Worm (Caenorhabditis elegans) whole organism, mixed stage, embryonic: ENCODE data around the gene str-225.

Source experiments
- M03D4.4 ChIP-seq: sonication (generic microtip); optimal IDR thresholded peaks from 2 replicates; lab custom pipeline; 2017; ENCODE audit warnings: mild to moderate bottlenecking, missing genetic modification characterization, missing compliant biosample characterization
- blmp-1 ChIP-seq: fragments of 150-350 bp; optimal IDR thresholded peaks from 2 replicates; lab custom pipeline; 2014; ENCODE audit warnings: missing biosample characterization, missing genetic modification characterization
- ceh-39 ChIP-seq: fragments of 150-350 bp; optimal IDR thresholded peaks from 2 replicates; lab custom pipeline; 2014; ENCODE audit warnings: missing biosample characterization, missing genetic modification characterization
- ceh-43 ChIP-seq: fragments of 200-800 bp; sonication (Bioruptor generic); optimal IDR thresholded peaks from 2 replicates; lab custom pipeline; 2018; ENCODE audit warnings: mild to moderate bottlenecking, missing genetic modification characterization, moderate library complexity, missing compliant biosample characterization
- elt-3 ChIP-seq: fragments of 150-350 bp; optimal IDR thresholded peaks from 2 replicates; lab custom pipeline; 2014; ENCODE audit warnings: missing biosample characterization, missing genetic modification characterization
- flh-1 ChIP-seq: fragments of 200-800 bp; sonication (Bioruptor generic); optimal IDR thresholded peaks from 2 replicates; lab custom pipeline; 2018; ENCODE audit warnings: mild to moderate bottlenecking, missing genetic modification characterization, moderate library complexity, missing compliant biosample characterization
- ham-2 ChIP-seq: fragments of 200-800 bp; sonication (Bioruptor generic); optimal IDR thresholded peaks from 2 replicates; lab custom pipeline; 2018; ENCODE audit warnings: mild to moderate bottlenecking, missing genetic modification characterization, missing compliant biosample characterization
- hlh-1 ChIP-seq: fragments of 150-350 bp; optimal IDR thresholded peaks from 2 replicates; lab custom pipeline; 2014; ENCODE audit warnings: missing biosample characterization, missing genetic modification reagents, missing genetic modification characterization
- lin-13 ChIP-seq: fragments of 150-350 bp; optimal IDR thresholded peaks from 2 replicates; lab custom pipeline; 2014; ENCODE audit warnings: missing biosample characterization, missing genetic modification characterization
- lin-32 ChIP-seq: fragments of 200-800 bp; sonication (Bioruptor generic); optimal IDR thresholded peaks from 2 replicates; lab custom pipeline; 2018; ENCODE audit warnings: mild to moderate bottlenecking, missing genetic modification characterization, missing compliant biosample characterization
- lsy-2 ChIP-seq: fragments of 150-350 bp; optimal IDR thresholded peaks from 2 replicates; lab custom pipeline; 2014; ENCODE audit warnings: missing biosample characterization, missing genetic modification characterization
- mab-5 ChIP-seq: fragments of 150-350 bp; optimal IDR thresholded peaks from 2 replicates; lab custom pipeline; 2014; ENCODE audit warnings: missing biosample characterization, missing genetic modification characterization
- mep-1 ChIP-seq: fragments of 150-350 bp; optimal IDR thresholded peaks from 2 replicates; lab custom pipeline; 2017; ENCODE audit warnings: missing biosample characterization, missing genetic modification reagents, missing genetic modification characterization, inconsistent platforms
- mls-2 ChIP-seq: sonication (generic microtip); optimal IDR thresholded peaks from 2 replicates; lab custom pipeline; 2016; ENCODE audit warnings: mild to moderate bottlenecking, missing genetic modification characterization, moderate library complexity, missing compliant biosample characterization
- nhr-12 ChIP-seq: fragments of 150-350 bp; optimal IDR thresholded peaks from 2 replicates; lab custom pipeline; 2014; ENCODE audit warnings: missing biosample characterization, missing genetic modification characterization
- nhr-2 ChIP-seq: fragments of 150-350 bp; optimal IDR thresholded peaks from 2 replicates; lab custom pipeline; 2014; ENCODE audit warnings: missing biosample characterization, missing genetic modification characterization
- nhr-237 ChIP-seq: fragments of 150-350 bp; optimal IDR thresholded peaks from 2 replicates; lab custom pipeline; 2014; ENCODE audit warnings: missing biosample characterization, missing genetic modification characterization
- nhr-28 ChIP-seq: fragments of 150-350 bp; optimal IDR thresholded peaks from 2 replicates; lab custom pipeline; 2014; ENCODE audit warnings: missing biosample characterization, missing genetic modification characterization
- nhr-76 ChIP-seq: sonication (generic microtip); optimal IDR thresholded peaks from 2 replicates; lab custom pipeline; 2017; ENCODE audit warnings: missing biosample characterization, missing genetic modification characterization
- pha-4 ChIP-seq: fragments of 150-350 bp; optimal IDR thresholded peaks from 2 replicates; lab custom pipeline; 2018; ENCODE audit warnings: missing biosample characterization, missing genetic modification reagents, missing genetic modification characterization
- sem-2 ChIP-seq: fragments of 200-800 bp; sonication (Bioruptor generic); optimal IDR thresholded peaks from 2 replicates; lab custom pipeline; 2018; ENCODE audit warnings: mild to moderate bottlenecking, missing genetic modification characterization, missing compliant biosample characterization
- snpc-4 ChIP-seq: fragments of 150-350 bp; optimal IDR thresholded peaks from 2 replicates; lab custom pipeline; 2014; ENCODE audit warnings: missing biosample characterization, missing genetic modification characterization
- sptf-1 ChIP-seq: sonication (generic microtip); optimal IDR thresholded peaks from 2 replicates; lab custom pipeline; 2017; ENCODE audit warnings: mild to moderate bottlenecking, missing genetic modification characterization, moderate library complexity, missing compliant biosample characterization
- tbx-8 ChIP-seq: fragments of 200-800 bp; sonication (Bioruptor generic); optimal IDR thresholded peaks from 2 replicates; lab custom pipeline; 2018; ENCODE audit warnings: mild to moderate bottlenecking, missing genetic modification characterization, moderate library complexity, missing compliant biosample characterization
- unc-120 ChIP-seq: sonication (generic microtip); optimal IDR thresholded peaks from 2 replicates; lab custom pipeline; 2017; ENCODE audit warnings: missing genetic modification characterization, missing compliant biosample characterization; ENCODE audit not compliant: poor library complexity, severe bottlenecking
- unc-62 ChIP-seq: fragments of 150-350 bp; optimal IDR thresholded peaks from 2 replicates; lab custom pipeline; 2014; ENCODE audit warnings: missing biosample characterization, missing genetic modification reagents, missing genetic modification characterization
- zip-8 ChIP-seq: fragments of 150-350 bp; optimal IDR thresholded peaks from 2 replicates; lab custom pipeline; 2014; ENCODE audit warnings: missing biosample characterization, missing genetic modification characterization

Gene str-225

ce11 chrV:3512381-3512780 is 4.8 kb downstream of the str-225 start, which contains the start of gene str-226:
Gene str-226 (plus strand): TSS chrV:3512681.
- TF ChIP-seq nhr-12 (tag; lab: Kevin White, UChicago) (no peak), unc-62 (GFP tag; lab: Kevin White, UChicago) (no peak), flh-1 (GFP tag; lab: Kevin White, UChicago) (no peak), ham-2 (GFP tag; lab: Kevin White, UChicago) (no peak), tbx-8 (GFP tag; lab: Kevin White, UChicago) (no peak), elt-3 (tag; lab: Kevin White, UChicago) (no peak), nhr-2 (tag; lab: Kevin White, UChicago) (no peak), lin-13 (tag; lab: Kevin White, UChicago) (no peak), ceh-43 (GFP tag; lab: Kevin White, UChicago) (no peak), lsy-2 (no peak), blmp-1 (tag; lab: Kevin White, UChicago) (no peak), lin-32 (GFP tag; lab: Kevin White, UChicago) (no peak), zip-8 (tag; lab: Kevin White, UChicago) (no peak), mab-5 (tag; lab: Kevin White, UChicago) (no peak), nhr-76 (tag; lab: Kevin White, UChicago) (no peak), nhr-237 (no peak)

ce11 chrV:3517889-3518288 is 10.3 kb downstream of the str-225 start, which contains the start of gene str-227:
Gene str-227 (plus strand): TSS chrV:3518189.
- no peak for TF ChIP-seq snpc-4 (tag; lab: Kevin White, UChicago)
- no peak for TF ChIP-seq lin-13 (tag; lab: Kevin White, UChicago)
- TF ChIP-seq zip-8 (tag; lab: Kevin White, UChicago): no peak
- no peak for TF ChIP-seq mls-2 (tag; lab: Kevin White, UChicago)

- no peak for TF ChIP-seq mab-5 (tag; lab: Kevin White, UChicago)
- no peak for TF ChIP-seq nhr-237
- TF ChIP-seq sem-2 (GFP tag; lab: Kevin White, UChicago): no peak
- TF ChIP-seq elt-3 (tag; lab: Kevin White, UChicago): no peak
- no peak for TF ChIP-seq unc-62 (GFP tag; lab: Kevin White, UChicago)
- TF ChIP-seq ham-2 (GFP tag; lab: Kevin White, UChicago): no peak
These were observed 15.6 kb downstream of the str-225 start, which contains the start of gene irg-1 for ce11 chrV:3523262-3523661. Gene irg-1 (plus strand): TSS chrV:3523587.

- TF ChIP-seq flh-1 (GFP tag; lab: Kevin White, UChicago) (no peak), nhr-2 (tag; lab: Kevin White, UChicago) (no peak), lin-32 (GFP tag; lab: Kevin White, UChicago) (no peak), mls-2 (tag; lab: Kevin White, UChicago) (no peak), lin-13 (tag; lab: Kevin White, UChicago) (no peak), hlh-1 (no peak), elt-3 (tag; lab: Kevin White, UChicago) (no peak), nhr-28 (tag; lab: Kevin White, UChicago) (no peak), blmp-1 (tag; lab: Kevin White, UChicago) (no peak), ham-2 (GFP tag; lab: Kevin White, UChicago) (no peak), sem-2 (GFP tag; lab: Kevin White, UChicago) (no peak)
These were observed 17.3 kb downstream of the str-225 start, which contains the start of gene T24A6.7 for ce11 chrV:3524970-3525369. Gene T24A6.7 (plus strand): TSS chrV:3525270.

ce11 chrV:3526882-3527281 is 19.3 kb downstream of the str-225 start, which contains the start of gene str-260:
Gene str-260 (plus strand): TSS chrV:3527182.
- TF ChIP-seq sptf-1 (tag; lab: Kevin White, UChicago) (no peak), mab-5 (tag; lab: Kevin White, UChicago) (no peak), mep-1 (no peak), unc-120 (no peak), ceh-39 (tag; lab: Kevin White, UChicago) (no peak)

- TF ChIP-seq snpc-4 (tag; lab: Kevin White, UChicago) (no peak), mab-5 (tag; lab: Kevin White, UChicago) (no peak), nhr-76 (tag; lab: Kevin White, UChicago) (no peak), ham-2 (GFP tag; lab: Kevin White, UChicago) (no peak), lsy-2 (no peak), lin-13 (tag; lab: Kevin White, UChicago) (no peak), hlh-1 (no peak), ceh-43 (GFP tag; lab: Kevin White, UChicago) (no peak), pha-4 (tag; lab: Kevin White, UChicago) (no peak), M03D4.4 (tag; lab: Kevin White, UChicago) (no peak), zip-8 (tag; lab: Kevin White, UChicago) (no peak), elt-3 (tag; lab: Kevin White, UChicago) (no peak), nhr-12 (tag; lab: Kevin White, UChicago) (no peak)
These were observed 22.8 kb downstream of the str-225 start, which contains the start of gene srbc-66 for ce11 chrV:3530403-3530802. Gene srbc-66 (plus strand): TSS chrV:3530703.
